Worm (Caenorhabditis elegans) whole organism, L4/young adult: ENCODE measurements around the gene col-149.

Experiments
- W03F9.2 ChIP-seq: fragments of 150-350 bp; optimal IDR thresholded peaks from 2 replicates; lab custom pipeline; 2014; ENCODE audit warnings: missing biosample characterization, missing genetic modification characterization
- dao-5 ChIP-seq: sonication (generic microtip); optimal IDR thresholded peaks from 2 replicates; lab custom pipeline; 2016; ENCODE audit warnings: missing genotype, missing genetic modification characterization, moderate library complexity, missing compliant biosample characterization

- TF ChIP-seq W03F9.2 (tag; lab: Kevin White, UChicago) (no peak), dao-5 (tag; lab: Kevin White, UChicago) (no peak)
These were observed 9.2 kb downstream of the col-149 start, which contains the start of gene lys-3 for ce11 chrV:10283444-10283843.
